Fruit fly (Drosophila melanogaster) S2 (cell line): Measurements from ENCODE around the gene Npc2f.

ENCODE experiments used
- CG8478 ChIP-seq: fragments of >200 bp; optimal IDR thresholded peaks from 2 replicates; lab custom pipeline; 2018
- CTCF ChIP-seq, 2 experiments: fragments of >200 bp; optimal IDR thresholded peaks; 2 replicates each; lab custom pipeline; 2018

Npc2f gene

dm6 chr3R:24142971-24143370, 5.3 kb downstream of the Npc2f start:
- TF ChIP-seq CTCF (optimal IDR thresholded peaks at IDR 0.05; lab: Kevin White, UChicago) (no peak), CG8478 (no peak)

dm6 chr3R:24143372-24143771, 5.7 kb downstream of the Npc2f start:
- TF ChIP-seq CTCF (optimal IDR thresholded peaks at IDR 0.05; lab: Kevin White, UChicago): no peak
- no peak for TF ChIP-seq CG8478

dm6 chr3R:24143779-24144178, 6.1 kb downstream of the Npc2f start:
- no peak for TF ChIP-seq CG8478

- TF ChIP-seq CG8478 (no peak), CTCF (optimal IDR thresholded peaks at IDR 0.05; lab: Kevin White, UChicago) (no peak)
Observed at dm6 chr3R:24144542-24144941, 6.8 kb downstream of the Npc2f start.

- TF ChIP-seq CTCF (optimal IDR thresholded peaks at IDR 0.05; lab: Kevin White, UChicago): no peak
- TF ChIP-seq CG8478: no peak
Observed at dm6 chr3R:24148838-24149237, 11.1 kb downstream of the Npc2f start, which contains the start of gene Slimp. Slimp (minus strand) TSS chr3R:24148967.

- TF ChIP-seq CTCF (optimal IDR thresholded peaks at IDR 0.05; lab: Kevin White, UChicago) (no peak), CG8478 (no peak)
Observed at dm6 chr3R:24150103-24150502, 12.4 kb downstream of the Npc2f start, which contains the start of gene p38c. p38c (minus strand) TSS chr3R:24150203.

- TF ChIP-seq CG8478: no peak
Observed at dm6 chr3R:24151924-24152809, 14.5 kb downstream of the Npc2f start, which contains the start of the genes p38a and CG6178. p38a (minus strand) TSS chr3R:24152321. CG6178 (plus strand) TSS chr3R:24152347.

- TF ChIP-seq CG8478 (no peak), CTCF (optimal IDR thresholded peaks at IDR 0.05; lab: Kevin White, UChicago) (no peak)
Observed at dm6 chr3R:24161173-24161811, 23.6 kb downstream of the Npc2f start, which contains the start of the genes Myo95E and TBC1d7. Myo95E (minus strand) TSS chr3R:24161498. TBC1d7 (plus strand) TSS chr3R:24161727.

- no peak for TF ChIP-seq CG8478
- no peak for TF ChIP-seq CTCF (optimal IDR thresholded peaks at IDR 0.05; lab: Kevin White, UChicago)
Observed at dm6 chr3R:24162774-24163555, 25.3 kb downstream of the Npc2f start, which contains the start of gene mRpS24. mRpS24 (minus strand) TSS chr3R:24163545.

- TF ChIP-seq CTCF (optimal IDR thresholded peaks at IDR 0.05; lab: Kevin White, UChicago) (no peak), CG8478 (no peak)
Observed at dm6 chr3R:24163556-24164022, 25.9 kb downstream of the Npc2f start, which contains the start of gene Apc2. Apc2 (plus strand) TSS chr3R:24163966.

- TF ChIP-seq CTCF (optimal IDR thresholded peaks at IDR 0.05; lab: Kevin White, UChicago): peak in 1 of 2 experiments; percentile 14
- no peak for TF ChIP-seq CG8478
Observed at dm6 chr3R:24169362-24169761, 31.7 kb downstream of the Npc2f start, which contains the start of gene CG5510. CG5510 (minus strand) TSS chr3R:24169562.

- no peak for TF ChIP-seq CG8478
- no peak for TF ChIP-seq CTCF (optimal IDR thresholded peaks at IDR 0.05; lab: Kevin White, UChicago)
Observed at dm6 chr3R:24172379-24172778, 34.7 kb downstream of the Npc2f start, which contains the start of gene CG13606. CG13606 (plus strand) TSS chr3R:24172628.

- TF ChIP-seq CG8478: no peak
- TF ChIP-seq CTCF (optimal IDR thresholded peaks at IDR 0.05; lab: Kevin White, UChicago): no peak
Observed at dm6 chr3R:24186188-24186587, 48.5 kb downstream of the Npc2f start, which contains the start of gene mora. mora (plus strand) TSS chr3R:24186359.

dm6 chr3R:24188619-24189018, 50.9 kb downstream of the Npc2f start, which contains the start of gene CG5515:
CG5515 (minus strand) TSS chr3R:24188896.
- TF ChIP-seq CG8478 (no peak), CTCF (optimal IDR thresholded peaks at IDR 0.05; lab: Kevin White, UChicago) (no peak)
